Fruit fly (Drosophila melanogaster): ENCODE data around the gene APC7.
A peak's percentile ranks its signal among the peaks of the same experiment; 100 is the strongest.

The APC7 gene

DNA sequence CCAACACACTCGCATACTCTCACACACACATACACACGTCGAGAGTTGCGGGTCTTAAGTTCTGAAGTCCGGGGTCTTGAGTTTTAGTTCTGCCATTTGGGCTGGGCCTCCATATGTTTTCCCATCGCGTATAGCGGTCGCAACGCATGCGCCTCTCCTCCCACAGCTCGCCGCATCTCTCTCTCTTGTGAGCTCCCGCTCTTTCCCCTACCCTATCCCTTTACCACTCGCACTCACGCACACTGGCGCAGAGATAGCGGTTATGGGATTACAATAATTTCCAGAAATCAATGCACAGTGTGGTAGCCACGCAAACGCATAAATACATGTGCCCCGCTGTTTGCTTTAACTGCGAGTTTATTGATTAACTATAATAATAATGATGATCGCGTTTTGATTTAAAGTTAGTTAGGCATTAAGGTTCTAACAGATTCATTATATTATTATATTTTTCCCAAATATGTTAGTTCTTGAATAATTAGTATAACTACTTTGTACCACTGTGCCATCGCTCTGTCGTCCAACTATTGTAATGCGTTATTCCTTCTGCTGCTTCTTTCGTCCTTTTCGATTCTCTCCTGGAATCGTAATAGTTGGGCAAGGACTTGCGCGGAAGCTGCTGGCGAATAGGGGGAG lies 4.9 kb downstream of the APC7 start (continued):
- TF ChIP-seq ftz-f1 (GFP tag; optimal IDR thresholded peaks at IDR 0.05) (peak; percentile 33), cas (GFP tag; IDR thresholded peaks at IDR 0.05) (0 out of 2 replicates have a peak, but pooled peaks have one; percentile 19), CG7372 (GFP tag; IDR thresholded peaks at IDR 0.05) (peak; percentile 80), crol (GFP tag; IDR thresholded peaks at IDR 0.05) (peak; percentile 94), CG5953 (GFP tag; IDR thresholded peaks at IDR 0.05) (peak; percentile 73), Poxn (GFP tag; IDR thresholded peaks at IDR 0.05) (peak; percentile 58; the same call in 1 of the 2 replicates), psq (GFP tag; optimal IDR thresholded peaks at IDR 0.05) (peak; percentile 51), CG1647 (GFP tag; optimal IDR thresholded peaks at IDR 0.05) (peak; percentile 65), Atf-2 (GFP tag; optimal IDR thresholded peaks at IDR 0.05) (peak; percentile 74), dm (GFP tag; optimal IDR thresholded peaks at IDR 0.05) (peak; percentile 64), CG8924 (tag; optimal IDR thresholded peaks at IDR 0.05) (peak; percentile 95), tin (GFP tag; optimal IDR thresholded peaks at IDR 0.05) (peak; percentile 91), peb (GFP tag; IDR thresholded peaks at IDR 0.05) (peak; percentile 86), chinmo (GFP tag; IDR thresholded peaks at IDR 0.05; ENCODE audit: partially characterized antibody) (no peak), Doc3 (GFP tag; IDR thresholded peaks at IDR 0.05; ENCODE audit: partially characterized antibody) (no peak), Scr (GFP tag; IDR thresholded peaks at IDR 0.05; ENCODE audit: partially characterized antibody) (no peak; the same call in 1 of the 2 replicates), nerfin-1 (tag; optimal IDR thresholded peaks at IDR 0.05) (peak; percentile 91), CG32772 (GFP tag; IDR thresholded peaks at IDR 0.05) (peak; percentile 79), odd (GFP tag; optimal IDR thresholded peaks at IDR 0.05) (peak; percentile 89), ttk (GFP tag; IDR thresholded peaks at IDR 0.05) (peak; percentile 86), MBD-R2 (GFP tag; IDR thresholded peaks at IDR 0.05) (peak; percentile 52), Ets97D (GFP tag; optimal IDR thresholded peaks at IDR 0.05) (peak; percentile 48), Dll (GFP tag; IDR thresholded peaks at IDR 0.05; ENCODE audit: partially characterized antibody) (0 out of 4 replicates have a peak, but pooled peaks have one; percentile 39), CG6689 (GFP tag; IDR thresholded peaks at IDR 0.05) (peak; percentile 92), CG9876 (GFP tag; optimal IDR thresholded peaks at IDR 0.05) (peak; percentile 10), HHEX (GFP tag; optimal IDR thresholded peaks at IDR 0.05) (peak; percentile 93), HmgZ (tag; optimal IDR thresholded peaks at IDR 0.05) (peak; percentile 87), CG7928 (GFP tag; optimal IDR thresholded peaks at IDR 0.05) (peak; percentile 54), sd (tag; optimal IDR thresholded peaks at IDR 0.05) (peak; percentile 79), CG11504 (tag; optimal IDR thresholded peaks at IDR 0.05) (peak; percentile 94), NK7.1 (GFP tag; optimal IDR thresholded peaks at IDR 0.05) (peak; percentile 76), CG18599 (GFP tag; optimal IDR thresholded peaks at IDR 0.05) (peak; percentile 97), Rx (GFP tag; IDR thresholded peaks at IDR 0.05) (peak; percentile 77), CG33213 (GFP tag; optimal IDR thresholded peaks at IDR 0.05) (peak; percentile 57), sisA (GFP tag; IDR thresholded peaks at IDR 0.05) (peak; percentile 90), CG31365 (tag; optimal IDR thresholded peaks at IDR 0.05) (peak; percentile 74), CG1603 (tag; optimal IDR thresholded peaks at IDR 0.05) (peak; percentile 73), CG10654 (GFP tag; optimal IDR thresholded peaks at IDR 0.05) (peak; percentile 85), CG32767 (GFP tag; IDR thresholded peaks at IDR 0.05) (peak; percentile 89), dati (GFP tag; IDR thresholded peaks at IDR 0.05) (peak; percentile 63), gcm (GFP tag; optimal IDR thresholded peaks at IDR 0.05) (peak; percentile 92), mirr (GFP tag; optimal IDR thresholded peaks at IDR 0.05) (peak; percentile 55), fd96Cb (tag; optimal IDR thresholded peaks at IDR 0.05) (peak; percentile 93), oc (tag; optimal IDR thresholded peaks at IDR 0.05) (peak; percentile 90), CG9437 (GFP tag; optimal IDR thresholded peaks at IDR 0.05) (peak; percentile 88), gcm2 (GFP tag; optimal IDR thresholded peaks at IDR 0.05) (peak; percentile 73), Rfx (GFP tag; IDR thresholded peaks at IDR 0.05) (peak; percentile 84), Mad (GFP tag; optimal IDR thresholded peaks at IDR 0.05) (peak; percentile 78), CG4617 (GFP tag; optimal IDR thresholded peaks at IDR 0.05; ENCODE audit: borderline replicate concordance) (peak; percentile 63), rib (GFP tag; IDR thresholded peaks at IDR 0.05) (peak; percentile 75)

Data from whole organism, embryonic.